Fruit fly (Drosophila melanogaster) whole organism, adult: Measurements from ENCODE around the gene TfIIS.

Experiments used
- CG14711 ChIP-seq: fragments of 200-800 bp; sonication (Bioruptor generic); optimal IDR thresholded peaks from 2 replicates; lab custom pipeline; 2018; ENCODE audit warnings: missing biosample characterization, mild to moderate bottlenecking, missing genetic modification characterization, moderate library complexity
- kay ChIP-seq: fragments of 200-800 bp; sonication (Bioruptor generic); peaks from one replicate; lab custom pipeline; 2016; ENCODE audit warnings: missing biosample characterization, missing genetic modification characterization, borderline replicate concordance

dm6 chr2L:15065663-15066062 lies 5.1 kb upstream of the TfIIS start:
- TF ChIP-seq CG14711 (tag; lab: Kevin White, UChicago): no peak
- no peak for TF ChIP-seq kay (GFP tag; lab: Kevin White, UChicago)
